Fruit fly (Drosophila melanogaster) S2 (cell line): ENCODE data around the gene Mf.

Source experiments
- CG8478 ChIP-seq: fragments of >200 bp; optimal IDR thresholded peaks from 2 replicates; lab custom pipeline; 2018
- CTCF ChIP-seq, 2 experiments: fragments of >200 bp; optimal IDR thresholded peaks; 2 replicates each; lab custom pipeline; 2018

DNA sequence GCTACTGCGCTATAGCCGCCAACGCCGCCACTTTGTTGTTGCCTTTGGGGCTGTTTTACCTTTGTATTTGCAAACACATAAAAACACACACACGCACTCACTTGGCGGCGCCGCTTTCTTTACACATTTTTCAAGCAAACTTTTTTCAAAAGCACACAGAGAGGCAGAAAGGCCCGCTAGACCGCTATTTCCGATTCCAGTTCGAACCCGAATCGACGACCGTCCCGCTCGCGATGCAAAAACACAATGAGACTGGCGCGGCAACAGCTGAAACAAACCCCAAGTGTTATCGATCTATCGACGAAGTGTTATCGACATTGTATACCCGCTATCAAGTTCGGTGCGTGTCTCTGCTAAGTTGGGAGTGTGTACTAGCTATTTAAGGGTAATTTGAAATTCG lies 49.6 kb downstream of the Mf start, which contains the start of gene CG42788:
- TF ChIP-seq CG8478 (lab: Kevin White, UChicago) (no peak), CTCF (optimal IDR thresholded peaks at IDR 0.05; lab: Kevin White, UChicago) (peak; percentile 30 to 65)
